Fruit fly (Drosophila melanogaster) whole organism, embryonic: Measurements from ENCODE around the gene egh.

ENCODE experiments used
- ATbp ChIP-seq: fragments of 200-800 bp; sonication (Bioruptor generic); optimal IDR thresholded peaks from 2 replicates; lab custom pipeline; 2017; ENCODE audit warnings: missing biosample characterization, mild to moderate bottlenecking, missing genetic modification characterization, missing genetic modification reagents
- Adf1 ChIP-seq: fragments of 200-800 bp; sonication (Bioruptor generic); IDR thresholded peaks from 2 replicates; pipeline ENCODE4 v1.3.6; 2022; ENCODE audit warnings: missing biosample characterization, missing genetic modification characterization
- Aef1 ChIP-seq: fragments of 200-800 bp; sonication (Bioruptor generic); IDR thresholded peaks from 3 replicates; pipeline ENCODE4 v1.3.6; 2022; ENCODE audit warnings: missing biosample characterization, missing genetic modification characterization
- BEAF-32 ChIP-seq: fragments of 200-800 bp; sonication (Bioruptor generic); optimal IDR thresholded peaks from 3 replicates; lab custom pipeline; 2017; ENCODE audit warnings: missing biosample characterization, missing genetic modification characterization, mild to moderate bottlenecking, moderate library complexity, missing genetic modification reagents
- Bteb2 ChIP-seq: fragments of 200-800 bp; sonication (Bioruptor generic); optimal IDR thresholded peaks from 2 replicates; lab custom pipeline; 2016; ENCODE audit warnings: missing biosample characterization, missing genetic modification characterization
- CG10147 ChIP-seq: fragments of 200-800 bp; sonication (Bioruptor generic); optimal IDR thresholded peaks from 2 replicates; lab custom pipeline; 2019; ENCODE audit warnings: missing biosample characterization, mild to moderate bottlenecking, missing genetic modification characterization, moderate library complexity
- CG10431 ChIP-seq: fragments of 200-800 bp; sonication (Bioruptor generic); optimal IDR thresholded peaks from 3 replicates; lab custom pipeline; 2018; ENCODE audit warnings: missing biosample characterization, mild to moderate bottlenecking, missing genetic modification characterization
- CG11247 ChIP-seq: fragments of 200-800 bp; sonication (Bioruptor generic); IDR thresholded peaks from 2 replicates; pipeline ENCODE4 v1.3.6; 2022; ENCODE audit warnings: missing biosample characterization, missing genetic modification characterization
- CG11560 ChIP-seq: fragments of 200-800 bp; sonication (Bioruptor generic); IDR thresholded peaks from 3 replicates; pipeline ENCODE4 v1.3.6; 2022; ENCODE audit warnings: missing biosample characterization, missing genetic modification characterization
- CG11696 ChIP-seq: fragments of 200-800 bp; sonication (Bioruptor generic); IDR thresholded peaks from 2 replicates; pipeline ENCODE4 v1.3.6; 2022; ENCODE audit warnings: missing biosample characterization, missing genetic modification characterization
- CG11723 ChIP-seq: fragments of 200-800 bp; sonication (Bioruptor generic); optimal IDR thresholded peaks from 2 replicates; lab custom pipeline; 2017; ENCODE audit warnings: missing biosample characterization, mild to moderate bottlenecking, missing genetic modification characterization
- CG12104 ChIP-seq: fragments of 200-800 bp; sonication (Bioruptor generic); optimal IDR thresholded peaks from 3 replicates; lab custom pipeline; 2016; ENCODE audit warnings: missing biosample characterization, missing genetic modification characterization
- CG14710 ChIP-seq: fragments of 200-800 bp; sonication (Bioruptor generic); optimal IDR thresholded peaks from 3 replicates; lab custom pipeline; 2019; ENCODE audit warnings: missing biosample characterization, mild to moderate bottlenecking, missing genetic modification characterization, moderate library complexity
- CG15073 ChIP-seq: fragments of 200-800 bp; sonication (Bioruptor generic); optimal IDR thresholded peaks from 2 replicates; lab custom pipeline; 2016; ENCODE audit warnings: missing biosample characterization, missing genetic modification characterization
- CG16813 ChIP-seq: fragments of 200-800 bp; sonication (Bioruptor generic); IDR thresholded peaks from 3 replicates; pipeline ENCODE4 v1.3.6; 2022; ENCODE audit warnings: missing biosample characterization, missing genetic modification characterization; ENCODE audit not compliant: partially characterized antibody
- CG17912 ChIP-seq: fragments of 200-800 bp; sonication (Bioruptor generic); optimal IDR thresholded peaks from 2 replicates; lab custom pipeline; 2018; ENCODE audit warnings: missing biosample characterization, mild to moderate bottlenecking, missing genetic modification characterization
- CG2116 ChIP-seq: fragments of 200-800 bp; sonication (Bioruptor generic); optimal IDR thresholded peaks from 3 replicates; lab custom pipeline; 2018; ENCODE audit warnings: missing biosample characterization, mild to moderate bottlenecking, missing genetic modification characterization
- CG30403 ChIP-seq: fragments of 200-800 bp; sonication (Bioruptor generic); optimal IDR thresholded peaks from 3 replicates; lab custom pipeline; 2016; ENCODE audit warnings: missing biosample characterization, missing genetic modification characterization
- CG3847 ChIP-seq: fragments of 200-800 bp; sonication (Bioruptor generic); IDR thresholded peaks from 2 replicates; pipeline ENCODE4 v1.3.6; 2022; ENCODE audit warnings: missing biosample characterization, missing genetic modification characterization
- CG4360 ChIP-seq: fragments of 200-800 bp; sonication (Bioruptor generic); IDR thresholded peaks from 2 replicates; pipeline ENCODE4 v1.3.6; 2022; ENCODE audit warnings: missing biosample characterization, missing genetic modification characterization
- CG4820 ChIP-seq: fragments of 200-800 bp; sonication (Bioruptor generic); optimal IDR thresholded peaks from 3 replicates; lab custom pipeline; 2016; ENCODE audit warnings: missing biosample characterization, missing genetic modification characterization
- CTCF ChIP-seq: fragments of 200-800 bp; sonication (Bioruptor generic); optimal IDR thresholded peaks from 2 replicates; lab custom pipeline; 2017; ENCODE audit warnings: missing biosample characterization, mild to moderate bottlenecking, missing genetic modification characterization, moderate library complexity
- CkIIα-i1 ChIP-seq: fragments of 200-800 bp; sonication (Bioruptor generic); IDR thresholded peaks from 2 replicates; pipeline ENCODE4 v1.3.6; 2022; ENCODE audit warnings: missing biosample characterization, missing genetic modification characterization
- Doc2 ChIP-seq: fragments of 200-800 bp; sonication (Bioruptor generic); IDR thresholded peaks from 2 replicates; pipeline ENCODE4 v1.3.6; 2022; ENCODE audit warnings: missing biosample characterization, missing genetic modification characterization
- Doc3 ChIP-seq: fragments of 200-800 bp; sonication (Bioruptor generic); IDR thresholded peaks from 3 replicates; pipeline ENCODE4 v1.3.6; 2022; ENCODE audit warnings: missing biosample characterization, missing genetic modification characterization; ENCODE audit not compliant: partially characterized antibody
- ERR ChIP-seq: fragments of 200-800 bp; sonication (Bioruptor generic); optimal IDR thresholded peaks from 2 replicates; lab custom pipeline; 2016; ENCODE audit warnings: missing biosample characterization, missing genetic modification characterization
- Jarid2 ChIP-seq: fragments of 200-800 bp; sonication (Bioruptor generic); optimal IDR thresholded peaks from 3 replicates; lab custom pipeline; 2017; ENCODE audit warnings: mild to moderate bottlenecking, missing biosample characterization, missing genetic modification reagents, missing genetic modification characterization
- Optix ChIP-seq: fragments of 200-800 bp; sonication (Bioruptor generic); IDR thresholded peaks from 3 replicates; pipeline ENCODE4 v1.3.6; 2022; ENCODE audit warnings: missing biosample characterization, missing genetic modification characterization
- Sox100B ChIP-seq: fragments of 200-800 bp; sonication (Bioruptor generic); optimal IDR thresholded peaks from 3 replicates; lab custom pipeline; 2018; ENCODE audit warnings: missing biosample characterization, mild to moderate bottlenecking, missing genetic modification characterization
- TFAM ChIP-seq: fragments of 200-800 bp; sonication (Bioruptor generic); optimal IDR thresholded peaks from 2 replicates; lab custom pipeline; 2017; ENCODE audit warnings: missing biosample characterization, missing genetic modification characterization, inconsistent platforms
- Tbp ChIP-seq: fragments of >200 bp; optimal IDR thresholded peaks from 2 replicates; lab custom pipeline; 2018; ENCODE audit warnings: missing biosample characterization, missing genetic modification characterization
- Vsx1 ChIP-seq: fragments of 200-800 bp; sonication (Bioruptor generic); optimal IDR thresholded peaks from 2 replicates; lab custom pipeline; 2017; ENCODE audit warnings: missing biosample characterization, mild to moderate bottlenecking, missing genetic modification characterization, missing genetic modification reagents
- Xbp1 ChIP-seq: fragments of 200-800 bp; sonication (Bioruptor generic); optimal IDR thresholded peaks from 3 replicates; lab custom pipeline; 2016; ENCODE audit warnings: missing biosample characterization, mild to moderate bottlenecking, missing genetic modification characterization
- ara ChIP-seq: fragments of 200-800 bp; sonication (Bioruptor generic); IDR thresholded peaks from 2 replicates; pipeline ENCODE4 v1.3.6; 2022; ENCODE audit warnings: missing biosample characterization, missing genetic modification characterization
- btn ChIP-seq: fragments of 200-800 bp; sonication (Bioruptor generic); optimal IDR thresholded peaks from 2 replicates; lab custom pipeline; 2016; ENCODE audit warnings: missing biosample characterization, missing genetic modification characterization
- chif ChIP-seq, 2 experiments: fragments of 200-800 bp; sonication (Bioruptor generic); optimal IDR thresholded peaks; 3 replicates each; lab custom pipeline; 2016; ENCODE audit warnings: missing biosample characterization in 2 of 2, missing genetic modification characterization in 2 of 2
- chinmo ChIP-seq: fragments of 200-800 bp; sonication (Bioruptor generic); IDR thresholded peaks from 4 replicates; pipeline ENCODE4 v1.3.6; 2022; ENCODE audit warnings: missing biosample characterization, missing genetic modification characterization; ENCODE audit not compliant: partially characterized antibody
- cwo ChIP-seq: fragments of 200-800 bp; sonication (Bioruptor generic); optimal IDR thresholded peaks from 3 replicates; lab custom pipeline; 2017; ENCODE audit warnings: missing biosample characterization, missing genetic modification characterization, mild to moderate bottlenecking, moderate library complexity, missing genetic modification reagents
- dm ChIP-seq: fragments of 200-800 bp; sonication (Bioruptor generic); optimal IDR thresholded peaks from 3 replicates; lab custom pipeline; 2016; ENCODE audit warnings: missing biosample characterization, missing genetic modification characterization
- dmrt99B ChIP-seq: fragments of 200-800 bp; sonication (Bioruptor generic); optimal IDR thresholded peaks from 2 replicates; lab custom pipeline; 2018; ENCODE audit warnings: missing biosample characterization, mild to moderate bottlenecking, missing genetic modification characterization, moderate library complexity
- fu2 ChIP-seq: fragments of 200-800 bp; sonication (Bioruptor generic); optimal IDR thresholded peaks from 2 replicates; lab custom pipeline; 2016; ENCODE audit warnings: missing biosample characterization, missing genetic modification characterization
- gce ChIP-seq: fragments of 200-800 bp; sonication (Bioruptor generic); IDR thresholded peaks from 3 replicates; pipeline ENCODE4 v1.3.6; 2022; ENCODE audit warnings: missing biosample characterization, missing genetic modification characterization
- gem ChIP-seq: fragments of 200-800 bp; sonication (Bioruptor generic); optimal IDR thresholded peaks from 2 replicates; lab custom pipeline; 2019; ENCODE audit warnings: missing biosample characterization, mild to moderate bottlenecking, missing genetic modification characterization, moderate library complexity
- knrl ChIP-seq: fragments of 200-800 bp; sonication (Bioruptor generic); IDR thresholded peaks from 3 replicates; pipeline ENCODE4 v1.3.6; 2022; ENCODE audit warnings: missing biosample characterization, missing genetic modification characterization; ENCODE audit not compliant: partially characterized antibody
- mam ChIP-seq: fragments of 200-800 bp; sonication (Bioruptor generic); optimal IDR thresholded peaks from 3 replicates; lab custom pipeline; 2016; ENCODE audit warnings: missing biosample characterization, missing genetic modification characterization
- nom ChIP-seq: fragments of 200-800 bp; sonication (Bioruptor generic); optimal IDR thresholded peaks from 2 replicates; lab custom pipeline; 2017; ENCODE audit warnings: missing biosample characterization, missing genetic modification characterization, mild to moderate bottlenecking, moderate library complexity, missing genetic modification reagents
- row ChIP-seq: fragments of 200-800 bp; sonication (Bioruptor generic); IDR thresholded peaks from 3 replicates; pipeline ENCODE4 v1.3.6; 2022; ENCODE audit warnings: missing biosample characterization, missing genetic modification characterization
- sens-2 ChIP-seq: fragments of 200-800 bp; sonication (Bioruptor generic); IDR thresholded peaks from 2 replicates; pipeline ENCODE4 v1.3.6; 2022; ENCODE audit warnings: missing biosample characterization, missing genetic modification characterization
- shn ChIP-seq: fragments of 200-800 bp; sonication (Bioruptor generic); optimal IDR thresholded peaks from 3 replicates; lab custom pipeline; 2016; ENCODE audit warnings: missing biosample characterization, missing genetic modification characterization
- ssp ChIP-seq: fragments of 200-800 bp; sonication (Bioruptor generic); IDR thresholded peaks from 2 replicates; pipeline ENCODE4 v1.3.6; 2022; ENCODE audit warnings: missing biosample characterization, missing genetic modification characterization
- stc ChIP-seq: fragments of 200-800 bp; sonication (Bioruptor generic); IDR thresholded peaks from 2 replicates; pipeline ENCODE4 v1.3.6; 2022; ENCODE audit warnings: missing biosample characterization, missing genetic modification characterization
- wdn ChIP-seq: fragments of 200-800 bp; sonication (Bioruptor generic); IDR thresholded peaks from 2 replicates; pipeline ENCODE4 v1.3.6; 2022; ENCODE audit warnings: missing biosample characterization, missing genetic modification characterization

The egh gene

dm6 chrX:2619651-2620050 is 31.3 kb downstream of the egh start, which contains the start of the genes Tsp3A and Seipin (continued):
- TF ChIP-seq cwo (GFP tag; lab: Kevin White, UChicago) (peak; percentile 87), ERR (GFP tag; lab: Kevin White, UChicago) (peak; percentile 82), Optix (GFP tag; lab: Robert Waterston, UW) (peak; percentile 82), mam (GFP tag; lab: Kevin White, UChicago) (peak; percentile 84), Aef1 (GFP tag; lab: Robert Waterston, UW) (peak; percentile 84), Bteb2 (GFP tag; lab: Kevin White, UChicago) (peak; percentile 68), Jarid2 (GFP tag; lab: Kevin White, UChicago) (no peak), CG16813 (GFP tag; lab: Robert Waterston, UW) (peak; percentile 40; the same call in 1 of the 3 replicates), btn (GFP tag; lab: Kevin White, UChicago) (peak; percentile 58), dmrt99B (tag; lab: Kevin White, UChicago) (no peak), shn (GFP tag; lab: Kevin White, UChicago) (peak; percentile 74), CkIIα-i1 (GFP tag; lab: Robert Waterston, UW) (0 out of 2 replicates have a peak, but pooled peaks have one; percentile 41), CG17912 (no peak), ATbp (GFP tag; lab: Kevin White, UChicago) (peak; percentile 57), knrl (GFP tag; lab: Robert Waterston, UW) (no peak), CG4820 (GFP tag; lab: Kevin White, UChicago) (peak; percentile 73), CG11696 (peak; percentile 75), Doc3 (GFP tag; lab: Robert Waterston, UW) (peak; percentile 60), CG14710 (tag; lab: Kevin White, UChicago) (peak; percentile 56), CG11247 (GFP tag; lab: Robert Waterston, UW) (peak; percentile 80), CG11560 (tag; lab: Robert Waterston, UW) (peak; percentile 65; the same call in 2 of the 3 replicates), ssp (GFP tag; lab: Robert Waterston, UW) (peak; percentile 61), CG10147 (GFP tag; lab: Kevin White, UChicago) (peak; percentile 86), CG2116 (GFP tag; lab: Kevin White, UChicago) (peak; percentile 54), chinmo (GFP tag; lab: Robert Waterston, UW) (peak; percentile 75; the same call in 2 of the 4 replicates), CG3847 (GFP tag; lab: Robert Waterston, UW) (peak; percentile 78), Sox100B (GFP tag; lab: Kevin White, UChicago) (no peak), nom (peak; percentile 94), Vsx1 (GFP tag; lab: Kevin White, UChicago) (no peak), wdn (GFP tag; lab: Robert Waterston, UW) (peak; percentile 83), CG15073 (GFP tag; lab: Kevin White, UChicago) (no peak), ara (peak; percentile 76), Tbp (GFP tag; lab: Kevin White, UChicago) (no peak), chif (GFP tag; optimal IDR thresholded peaks at IDR 0.05; lab: Kevin White, UChicago) (peak; percentile 45 to 61), CG10431 (GFP tag; lab: Kevin White, UChicago) (peak; percentile 5), Adf1 (GFP tag; lab: Robert Waterston, UW) (peak; percentile 68), TFAM (GFP tag; lab: Kevin White, UChicago) (peak; percentile 9), CG30403 (GFP tag; lab: Kevin White, UChicago) (peak; percentile 79), fu2 (peak; percentile 45), Doc2 (GFP tag; lab: Robert Waterston, UW) (no peak), gce (peak; percentile 81; the same call in 1 of the 3 replicates), dm (GFP tag; lab: Kevin White, UChicago) (peak; percentile 73), sens-2 (GFP tag; lab: Robert Waterston, UW) (peak; percentile 45), row (peak; percentile 91), stc (GFP tag; lab: Robert Waterston, UW) (peak; percentile 93), Xbp1 (GFP tag; lab: Kevin White, UChicago) (peak; percentile 79), CG12104 (GFP tag; lab: Kevin White, UChicago) (peak; percentile 62), BEAF-32 (peak; percentile 47), CTCF (GFP tag; lab: Kevin White, UChicago) (peak; percentile 39), CG11723 (GFP tag; lab: Kevin White, UChicago) (no peak), gem (tag; lab: Kevin White, UChicago) (no peak), CG4360 (GFP tag; lab: Robert Waterston, UW) (peak; percentile 59)
